Fruit fly (Drosophila melanogaster) whole organism, larva: Measurements from ENCODE around the gene CG31639.

Source experiments
- noc ChIP-seq: fragments of 200-800 bp; sonication (Bioruptor generic); optimal IDR thresholded peaks from 3 replicates; lab custom pipeline; 2019; ENCODE audit warnings: missing biosample characterization, mild to moderate bottlenecking, missing genetic modification characterization, moderate library complexity

CG31639 gene

DNA sequence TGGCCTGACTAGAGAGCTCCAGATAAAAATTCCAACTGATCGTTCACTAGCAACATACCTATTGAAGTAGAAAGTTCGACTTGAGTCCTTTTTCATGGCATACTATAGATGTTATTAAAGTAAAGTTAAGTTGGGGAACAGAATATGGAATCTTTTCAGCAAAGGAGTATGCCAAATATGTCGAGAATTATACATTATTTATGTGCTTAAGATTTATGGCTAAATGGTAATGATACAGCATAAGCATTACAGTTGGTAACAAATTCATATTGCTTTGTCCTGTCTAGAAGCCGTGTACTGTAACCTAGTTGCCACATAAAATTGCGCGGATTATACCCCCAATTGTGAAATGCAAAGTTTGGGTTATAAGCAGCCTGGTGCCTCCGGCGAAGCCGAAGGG is at the start of gene CG31639:
TSS of gene CG31639 (minus strand) at position 101 of the 400 bp plus-strand sequence.
- TF ChIP-seq noc (tag; lab: Kevin White, UChicago) = no peak

DNA sequence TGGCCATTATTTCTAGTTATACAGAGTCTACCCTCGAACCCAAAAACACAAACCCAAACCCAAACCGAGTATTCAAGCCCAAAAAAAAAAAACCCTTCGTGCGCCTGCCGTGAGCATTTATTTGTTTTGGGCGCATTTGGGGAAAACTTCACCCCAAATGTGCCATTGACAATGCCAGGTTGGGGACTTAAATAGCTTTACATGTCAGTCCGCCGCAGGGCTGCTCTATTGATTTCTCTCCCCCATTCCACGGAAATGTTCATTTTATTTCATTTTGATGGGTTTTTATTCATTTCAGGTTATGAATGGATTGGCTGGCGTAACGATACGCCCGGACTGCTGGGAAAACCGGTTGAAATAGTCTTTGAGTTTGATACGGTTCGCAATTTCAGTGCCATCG is 47.9 kb upstream of the CG31639 start:
- no peak for TF ChIP-seq noc (tag; lab: Kevin White, UChicago)

DNA sequence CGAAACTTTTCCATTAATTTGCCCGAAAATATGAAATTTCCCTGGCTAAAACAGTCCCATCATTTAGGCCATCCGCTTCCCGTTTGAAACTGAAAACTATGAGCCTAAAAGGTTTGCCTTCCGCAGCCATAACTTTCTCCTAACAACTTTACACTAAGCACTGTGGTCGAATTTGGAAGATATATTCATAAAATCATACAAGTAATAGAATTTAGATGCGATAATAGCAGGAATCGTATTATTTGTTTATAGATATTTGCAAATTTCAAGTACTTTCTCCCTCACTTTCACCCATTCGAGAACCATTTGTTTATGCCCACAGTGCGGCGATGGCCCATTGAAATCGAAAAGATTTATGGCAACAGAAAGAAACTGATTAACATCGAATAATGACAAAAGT is 46.5 kb upstream of the CG31639 start:
- no peak for TF ChIP-seq noc (tag; lab: Kevin White, UChicago)

DNA sequence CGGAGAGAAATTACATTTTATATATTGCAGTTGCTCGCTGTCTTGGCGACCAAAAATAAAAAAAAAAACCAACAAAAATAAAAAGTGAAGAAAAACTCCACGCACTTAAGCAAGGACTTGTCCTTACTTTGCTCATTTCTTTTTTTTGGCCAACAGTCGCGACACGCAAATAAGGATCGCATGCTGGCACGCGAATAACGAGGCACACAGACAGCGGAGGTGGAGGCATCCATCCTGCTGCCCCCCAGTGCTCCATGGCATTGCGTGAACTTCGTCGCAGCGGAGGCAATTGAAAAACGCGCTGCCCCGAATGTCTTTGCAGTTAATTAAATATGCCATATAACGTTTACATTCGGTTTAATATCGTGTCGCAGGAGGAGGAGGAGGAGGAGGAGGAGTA is 44.6 kb upstream of the CG31639 start:
- no peak for TF ChIP-seq noc (tag; lab: Kevin White, UChicago)

DNA sequence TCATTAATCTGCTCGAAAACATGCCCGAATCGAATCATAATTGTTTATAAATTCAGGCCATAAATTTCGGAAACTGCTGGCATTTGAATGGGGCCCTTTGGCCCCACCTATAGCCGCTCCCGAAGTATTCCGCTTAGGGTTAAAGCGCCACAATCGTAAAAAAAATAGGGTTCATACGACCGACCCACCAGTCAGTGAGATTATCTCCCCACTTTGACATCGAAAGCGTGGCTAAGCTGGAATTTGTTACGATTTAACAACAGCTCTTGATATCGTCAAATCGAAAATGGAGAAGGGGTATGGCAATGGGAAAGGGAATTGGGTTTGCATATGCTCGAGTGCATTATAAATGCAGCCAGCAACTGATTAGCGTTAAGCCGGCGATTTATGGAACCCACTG is 43.9 kb upstream of the CG31639 start:
- TF ChIP-seq noc (tag; lab: Kevin White, UChicago) = no peak

DNA sequence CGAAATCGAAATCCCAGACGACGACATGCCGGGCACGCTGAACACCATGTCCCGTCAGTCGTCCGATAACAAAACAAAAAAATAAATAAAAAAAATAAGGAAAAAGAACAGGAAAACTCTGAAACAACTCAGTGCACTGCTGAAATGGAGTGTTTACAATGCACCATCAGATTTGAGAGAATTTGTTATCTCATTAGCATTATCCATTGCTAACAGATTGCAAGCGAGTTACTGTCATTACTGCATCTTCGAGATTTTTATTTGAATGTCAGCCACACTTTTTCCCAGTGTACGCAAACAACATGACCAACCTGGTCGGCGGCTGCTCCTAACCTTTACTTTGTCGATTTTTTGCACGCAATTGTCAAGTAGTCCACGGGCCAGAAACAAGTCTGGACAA is 42.8 kb upstream of the CG31639 start:
- no peak for TF ChIP-seq noc (tag; lab: Kevin White, UChicago)

DNA sequence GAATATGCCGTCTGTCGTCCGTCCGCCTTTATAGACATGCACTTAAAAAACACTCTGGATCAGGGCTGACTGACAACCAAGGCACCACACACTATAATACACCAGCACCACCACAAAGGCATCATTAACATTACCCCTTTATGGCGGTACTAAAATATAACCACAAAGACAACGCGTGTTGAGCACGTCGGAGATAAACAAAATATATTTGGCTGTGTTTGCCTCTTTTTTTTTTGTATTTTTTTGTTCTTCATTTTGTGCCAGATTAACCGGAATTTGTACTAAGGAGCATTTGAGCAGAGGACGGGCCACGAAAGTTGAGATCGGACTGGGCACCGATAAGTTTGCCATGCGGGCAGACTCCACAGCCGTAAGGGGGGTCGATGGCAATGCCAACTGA is 39.1 kb upstream of the CG31639 start:
- no peak for TF ChIP-seq noc (tag; lab: Kevin White, UChicago)

DNA sequence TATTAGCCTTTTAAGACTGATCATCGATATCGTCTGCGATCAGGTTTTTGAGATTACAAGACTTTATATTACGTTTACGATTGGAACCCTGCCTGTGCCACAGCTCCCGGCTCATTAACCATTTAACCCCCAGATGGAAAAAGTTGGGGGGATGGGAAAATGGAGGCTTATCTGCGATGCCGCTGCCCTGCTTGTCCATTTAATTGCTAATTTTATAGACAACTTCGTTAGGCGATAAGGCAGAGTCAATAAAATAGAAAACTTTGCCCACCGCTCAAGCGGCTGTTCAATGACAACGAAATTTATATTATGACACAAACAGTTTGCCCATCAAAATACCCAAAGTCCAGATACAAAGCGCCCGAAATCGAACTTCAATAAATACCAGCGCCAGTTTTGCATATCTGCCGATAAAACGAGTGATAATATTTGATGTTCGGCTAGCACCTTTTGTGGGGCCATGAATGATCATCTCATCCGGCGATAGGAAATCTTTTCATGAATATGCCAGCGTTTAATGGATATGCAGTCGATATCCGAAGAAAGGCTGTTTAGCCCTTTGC is 38.1 kb upstream of the CG31639 start:
- TF ChIP-seq noc (tag; lab: Kevin White, UChicago) = no peak

DNA sequence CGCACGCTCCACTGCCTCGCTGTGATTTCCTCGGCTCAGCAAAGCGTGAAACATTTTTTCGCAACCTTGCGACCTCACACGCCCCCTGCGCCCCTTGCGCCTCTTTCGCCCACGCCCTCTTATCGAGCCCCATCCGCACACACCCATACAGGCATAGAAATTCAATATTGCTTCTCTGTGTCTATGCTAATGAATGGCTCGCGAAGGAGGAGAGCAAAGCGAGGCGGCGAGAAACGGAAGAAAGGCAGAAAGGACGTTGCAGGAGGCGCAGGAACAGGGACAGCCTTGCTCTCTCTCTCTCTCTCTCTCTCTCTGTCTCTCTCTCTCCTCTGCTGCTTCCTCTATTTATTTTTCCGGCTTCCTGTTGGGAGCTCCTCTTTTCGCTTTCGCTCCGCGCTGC is 31.4 kb upstream of the CG31639 start:
- no peak for TF ChIP-seq noc (tag; lab: Kevin White, UChicago)

DNA sequence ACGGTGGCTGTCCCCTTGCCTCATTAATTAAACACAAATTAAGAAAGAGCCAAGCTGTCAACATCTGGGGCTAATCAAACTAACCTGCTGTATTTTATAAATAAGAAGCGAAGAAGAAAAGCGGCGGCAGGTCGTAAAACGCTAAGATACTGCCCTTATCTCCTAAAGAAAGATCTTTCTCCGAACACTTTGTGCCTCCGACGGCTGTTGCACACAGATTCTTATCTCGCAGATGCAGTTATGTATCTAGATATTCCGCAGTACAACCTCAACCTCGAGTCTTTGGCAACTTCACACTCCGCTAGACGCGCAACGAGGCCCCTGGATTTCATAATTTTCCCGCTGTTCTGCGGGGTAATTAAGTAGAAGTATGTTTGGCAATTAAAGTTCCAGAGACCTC is 25.0 kb upstream of the CG31639 start:
- no peak for TF ChIP-seq noc (tag; lab: Kevin White, UChicago)

DNA sequence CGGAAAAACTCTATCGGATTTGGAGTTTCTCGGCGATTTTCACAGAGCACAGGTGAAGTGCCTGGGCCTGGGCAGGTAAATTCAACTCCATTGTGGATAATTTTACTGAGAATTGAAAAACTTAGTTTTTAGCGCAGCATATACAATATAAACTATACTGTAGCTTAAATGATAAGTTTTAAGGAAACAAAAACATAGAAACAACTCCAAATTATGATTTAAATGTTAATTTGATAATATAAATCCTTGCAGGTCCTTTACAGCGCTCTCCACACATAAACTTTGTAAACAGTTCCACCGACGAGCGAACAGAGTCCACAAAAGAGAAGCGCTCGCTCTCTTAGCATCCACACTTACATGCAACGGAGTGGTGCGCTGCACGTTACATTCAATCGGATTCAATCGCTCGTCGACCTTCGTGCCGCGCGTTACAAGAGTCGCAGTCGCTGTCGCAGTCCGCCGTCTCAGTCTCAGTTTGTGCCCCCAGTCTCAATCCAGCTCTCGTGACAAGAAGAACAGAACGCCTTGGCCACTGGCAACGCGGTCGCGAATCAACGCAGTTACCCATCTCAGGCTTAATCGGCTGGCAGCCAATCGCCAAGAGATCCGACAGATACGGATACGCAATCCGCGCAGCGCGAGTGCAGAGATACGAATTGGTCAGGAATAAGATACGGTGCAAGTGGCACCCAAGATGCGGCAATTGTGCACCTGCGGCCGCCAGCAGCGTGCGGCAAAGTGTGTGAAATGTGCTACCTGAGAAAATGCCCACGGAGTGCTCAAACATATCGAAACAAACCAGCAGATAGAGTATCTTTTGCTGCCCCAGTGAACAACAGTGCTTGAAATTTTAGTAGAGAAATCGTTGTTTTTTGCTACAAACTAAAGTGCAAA is 24.0 kb upstream of the CG31639 start, which contains the start of gene smal:
TSS of gene smal (plus strand) at position 394 of the 894 bp plus-strand sequence.
- no peak for TF ChIP-seq noc (tag; lab: Kevin White, UChicago)

DNA sequence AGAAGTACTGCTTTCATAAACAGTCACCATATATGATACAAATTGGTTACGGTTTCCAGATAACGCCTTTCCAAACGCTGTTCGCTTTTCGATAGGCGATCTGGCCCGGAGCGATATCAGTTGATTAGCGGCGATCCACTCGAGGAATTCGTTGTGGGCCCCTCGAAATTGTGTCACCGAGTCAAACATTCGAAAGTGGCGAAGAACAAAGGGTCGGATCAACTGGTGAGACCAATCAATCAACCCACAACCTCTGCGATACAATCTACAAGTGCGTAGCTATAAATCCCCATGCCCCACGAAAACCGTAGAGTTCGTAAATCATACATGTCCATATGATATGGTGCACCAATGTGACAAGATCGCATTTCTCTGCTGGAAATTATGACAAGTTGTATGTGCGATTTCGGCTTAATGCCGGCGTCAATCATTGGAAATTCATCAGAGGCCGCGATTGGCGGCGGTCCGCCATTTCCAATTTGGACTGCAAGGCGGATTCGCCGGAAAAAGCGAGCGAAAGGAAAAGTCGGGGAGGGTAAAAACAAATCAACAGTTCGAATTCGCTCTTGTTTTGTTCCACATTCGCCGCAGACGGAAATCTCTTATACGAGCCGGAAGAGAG is 23.3 kb upstream of the CG31639 start:
- TF ChIP-seq noc (tag; lab: Kevin White, UChicago) = no peak

DNA sequence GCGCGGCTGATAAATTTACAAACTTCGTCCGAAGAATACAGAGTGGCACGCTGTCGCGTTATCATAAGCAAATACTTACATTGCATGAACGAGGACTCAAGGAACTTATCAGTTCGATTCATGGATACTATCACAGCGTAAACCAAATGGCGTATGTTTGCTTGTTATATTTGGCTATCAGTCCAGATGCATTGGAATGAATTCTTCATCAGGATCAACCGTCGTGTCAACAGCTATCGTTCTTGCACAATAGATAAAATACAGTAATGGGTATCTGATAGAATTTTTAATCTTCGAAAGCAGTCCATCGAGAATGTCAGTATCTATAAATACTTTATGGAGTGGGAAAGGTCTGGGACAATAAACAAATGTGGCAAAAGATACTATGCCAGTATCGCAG is 22.2 kb upstream of the CG31639 start:
- no peak for TF ChIP-seq noc (tag; lab: Kevin White, UChicago)

DNA sequence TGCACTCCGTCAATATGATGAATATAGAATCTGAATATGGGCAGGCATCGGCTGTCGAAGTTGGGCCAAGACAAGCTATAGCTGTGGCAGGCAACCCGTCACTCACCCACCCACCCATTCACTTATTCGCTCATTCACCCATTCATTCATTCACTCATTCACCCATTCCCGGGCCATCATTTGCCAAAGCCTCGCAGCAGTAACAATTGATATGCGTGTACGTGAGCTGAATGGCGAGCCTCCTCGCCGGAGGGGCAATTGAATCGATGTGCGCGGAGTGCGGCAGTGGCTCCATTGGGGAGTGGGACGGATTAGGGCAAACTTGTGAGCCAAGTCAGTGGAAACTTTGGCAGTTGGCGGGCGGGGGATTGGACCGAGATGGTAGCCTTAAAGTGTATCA is 21.5 kb upstream of the CG31639 start:
- TF ChIP-seq noc (tag; lab: Kevin White, UChicago) = no peak

DNA sequence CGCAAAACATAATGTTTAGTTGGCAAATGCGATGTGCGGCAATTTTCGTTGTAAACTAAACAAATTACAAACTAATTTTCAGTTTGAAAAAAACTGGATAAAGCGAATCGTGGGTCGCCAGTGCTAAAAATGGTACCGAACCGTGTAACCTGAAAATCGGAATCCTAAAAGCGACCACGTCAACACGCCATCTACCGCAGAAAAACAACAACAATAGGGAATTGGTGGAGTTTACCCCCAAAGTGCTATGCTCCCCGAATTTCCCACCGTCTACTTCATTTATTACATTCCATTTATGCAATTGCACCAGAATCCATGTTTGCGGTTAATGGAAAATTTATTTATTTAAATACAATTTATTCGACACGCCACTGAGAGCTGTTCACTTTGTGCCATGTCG is 18.1 kb upstream of the CG31639 start:
- no peak for TF ChIP-seq noc (tag; lab: Kevin White, UChicago)

DNA sequence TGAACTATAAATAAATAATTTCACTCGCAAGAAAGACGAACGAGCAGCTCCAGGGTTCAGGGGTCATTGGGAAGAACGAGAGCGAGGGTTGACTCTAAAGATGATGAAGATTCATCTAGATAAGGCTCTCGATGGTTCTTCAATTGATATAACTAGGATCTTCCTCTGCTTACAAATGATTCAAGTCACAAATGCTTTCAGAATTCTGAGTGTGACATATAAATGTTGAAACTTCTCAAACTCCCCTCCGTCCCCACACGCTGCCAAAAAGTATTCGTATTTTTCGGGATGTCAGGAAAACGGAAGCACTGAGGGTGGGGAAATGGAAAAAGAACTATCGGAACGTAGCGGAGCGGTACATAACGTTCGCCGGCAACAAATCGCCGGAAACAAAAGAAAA is 16.2 kb upstream of the CG31639 start:
- TF ChIP-seq noc (tag; lab: Kevin White, UChicago) = no peak
